Worm (Caenorhabditis elegans) whole organism, young adult: ENCODE measurements around the gene F27D9.13.

Experiments
- B0035.1 ChIP-seq: sonication (generic microtip); optimal IDR thresholded peaks from 2 replicates; lab custom pipeline; 2016; ENCODE audit warnings: missing genetic modification characterization, mild to moderate bottlenecking, missing compliant biosample characterization, missing genotype, missing genetic modification reagents
- F22D6.2 ChIP-seq: sonication (generic microtip); optimal IDR thresholded peaks from 2 replicates; lab custom pipeline; 2016; ENCODE audit warnings: mild to moderate bottlenecking, missing genetic modification characterization, missing compliant biosample characterization
- F23B12.7 ChIP-seq: sonication (generic microtip); optimal IDR thresholded peaks from 2 replicates; lab custom pipeline; 2017; ENCODE audit warnings: missing genetic modification characterization, mild to moderate bottlenecking, missing compliant biosample characterization, antibody characterized with exemption, moderate library complexity; ENCODE audit not compliant: insufficient read depth
- F33H1.4 ChIP-seq: fragments of 200-800 bp; sonication (Bioruptor generic); IDR thresholded peaks from 2 replicates; pipeline ENCODE4 v1.3.6; 2022; ENCODE audit warnings: missing genetic modification reagents, missing genetic modification characterization, missing compliant biosample characterization
- F39B2.1 ChIP-seq: fragments of 200-800 bp; sonication (Bioruptor generic); IDR thresholded peaks from 2 replicates; pipeline ENCODE4 v1.3.6; 2022; ENCODE audit warnings: missing genetic modification reagents, missing genetic modification characterization, missing compliant biosample characterization
- F55B11.4 ChIP-seq: sonication (generic microtip); optimal IDR thresholded peaks from 2 replicates; lab custom pipeline; 2016; ENCODE audit warnings: missing compliant biosample characterization, missing genetic modification characterization, borderline replicate concordance; ENCODE audit not compliant: insufficient read depth
- F57C9.4 ChIP-seq: sonication (generic microtip); optimal IDR thresholded peaks from 2 replicates; lab custom pipeline; 2017; ENCODE audit warnings: mild to moderate bottlenecking, missing genetic modification characterization, missing compliant biosample characterization
- K11D2.4 ChIP-seq: fragments of 200-800 bp; sonication (Bioruptor generic); IDR thresholded peaks from 2 replicates; pipeline ENCODE4 v1.3.6; 2022; ENCODE audit warnings: missing genetic modification reagents, missing genetic modification characterization, missing compliant biosample characterization
- K12H6.12 ChIP-seq: fragments of 200-800 bp; sonication (Bioruptor generic); optimal IDR thresholded peaks from 2 replicates; lab custom pipeline; 2018; ENCODE audit warnings: mild to moderate bottlenecking, missing genetic modification characterization, missing compliant biosample characterization
- T26A5.8 ChIP-seq: sonication (generic microtip); optimal IDR thresholded peaks from 2 replicates; lab custom pipeline; 2016; ENCODE audit warnings: missing genetic modification characterization, missing compliant biosample characterization
- Y79H2A.3 ChIP-seq: fragments of 200-800 bp; sonication (Bioruptor generic); conservative IDR thresholded peaks from 2 replicates; pipeline ENCODE4 v1.3.6; 2022; ENCODE audit warnings: missing genetic modification reagents, missing genetic modification characterization, missing compliant biosample characterization
- atf-7 ChIP-seq: sonication (generic microtip); optimal IDR thresholded peaks from 2 replicates; lab custom pipeline; 2017; ENCODE audit warnings: mild to moderate bottlenecking, missing genetic modification characterization, missing compliant biosample characterization
- attf-3 ChIP-seq: fragments of 200-800 bp; sonication (Bioruptor generic); conservative IDR thresholded peaks from 2 replicates; pipeline ENCODE4 v1.3.6; 2022; ENCODE audit warnings: missing genetic modification reagents, missing genetic modification characterization, missing compliant biosample characterization
- attf-5 ChIP-seq: fragments of 200-800 bp; sonication (Bioruptor generic); optimal IDR thresholded peaks from 2 replicates; lab custom pipeline; 2018; ENCODE audit warnings: mild to moderate bottlenecking, missing genetic modification characterization, missing compliant biosample characterization
- cebp-1 ChIP-seq, 2 experiments: fragments of 200-800 bp in 1 of 2; sonication (Bioruptor generic) in 1 of 2; sonication (generic microtip) in 1 of 2; IDR thresholded peaks in 1 of 2; optimal IDR thresholded peaks in 1 of 2; 2 replicates each; pipeline versions ENCODE4 v1.3.6 to Lab custom; 2017 to 2022; ENCODE audit warnings: missing compliant biosample characterization in 2 of 2, missing genetic modification characterization in 2 of 2, mild to moderate bottlenecking in 1 of 2, missing genetic modification reagents in 1 of 2, moderate library complexity in 1 of 2
- ceh-100 ChIP-seq: fragments of 200-800 bp; sonication (Bioruptor generic); IDR thresholded peaks from 2 replicates; pipeline ENCODE4 v1.3.6; 2022; ENCODE audit warnings: missing genetic modification reagents, missing genetic modification characterization, missing compliant biosample characterization
- die-1 ChIP-seq: sonication (generic microtip); optimal IDR thresholded peaks from 2 replicates; lab custom pipeline; 2016; ENCODE audit warnings: missing genotype, mild to moderate bottlenecking, missing genetic modification characterization, missing compliant biosample characterization
- dox-1 ChIP-seq: fragments of 200-800 bp; sonication (Bioruptor generic); IDR thresholded peaks from 2 replicates; pipeline ENCODE4 v1.3.6; 2022; ENCODE audit warnings: missing genetic modification reagents, missing genetic modification characterization, missing compliant biosample characterization
- efl-1 ChIP-seq: fragments of 150-350 bp; optimal IDR thresholded peaks from 2 replicates; lab custom pipeline; 2014; ENCODE audit warnings: missing biosample characterization, missing genetic modification reagents, missing genetic modification characterization
- egl-18 ChIP-seq: fragments of 200-800 bp; sonication (Bioruptor generic); IDR thresholded peaks from 2 replicates; pipeline ENCODE4 v1.3.6; 2022; ENCODE audit warnings: missing genetic modification reagents, missing genetic modification characterization, missing compliant biosample characterization
- egrh-3 ChIP-seq: fragments of 200-800 bp; sonication (Bioruptor generic); IDR thresholded peaks from 2 replicates; pipeline ENCODE4 v1.3.6; 2022; ENCODE audit warnings: missing genetic modification reagents, missing genetic modification characterization, missing compliant biosample characterization
- ets-4 ChIP-seq: fragments of 200-800 bp; sonication (Bioruptor generic); optimal IDR thresholded peaks from 2 replicates; lab custom pipeline; 2018; ENCODE audit warnings: mild to moderate bottlenecking, missing genetic modification characterization, missing compliant biosample characterization
- hmg-1.2 ChIP-seq: fragments of 200-800 bp; sonication (Bioruptor generic); IDR thresholded peaks from 2 replicates; pipeline ENCODE4 v1.3.6; 2022; ENCODE audit warnings: missing genetic modification reagents, missing genetic modification characterization, missing compliant biosample characterization
- lag-1 ChIP-seq: fragments of 200-800 bp; sonication (Bioruptor generic); IDR thresholded peaks from 2 replicates; pipeline ENCODE4 v1.3.6; 2022; ENCODE audit warnings: missing genetic modification reagents, missing genetic modification characterization, missing compliant biosample characterization
- lin-26 ChIP-seq: fragments of 200-800 bp; sonication (Bioruptor generic); IDR thresholded peaks from 2 replicates; pipeline ENCODE4 v1.3.6; 2022; ENCODE audit warnings: missing genetic modification reagents, missing genetic modification characterization, missing compliant biosample characterization
- lsy-27 ChIP-seq: sonication (generic microtip); optimal IDR thresholded peaks from 2 replicates; lab custom pipeline; 2017; ENCODE audit warnings: missing genetic modification characterization, mild to moderate bottlenecking, missing compliant biosample characterization, antibody characterized with exemption, missing genotype, borderline replicate concordance; ENCODE audit not compliant: insufficient read depth
- madf-3 ChIP-seq: fragments of 200-800 bp; sonication (Bioruptor generic); IDR thresholded peaks from 2 replicates; pipeline ENCODE4 v1.3.6; 2022; ENCODE audit warnings: missing genetic modification reagents, missing genetic modification characterization, missing compliant biosample characterization
- madf-6 ChIP-seq: fragments of 200-800 bp; sonication (Bioruptor generic); IDR thresholded peaks from 2 replicates; pipeline ENCODE4 v1.3.6; 2022; ENCODE audit warnings: missing genetic modification reagents, missing genetic modification characterization, missing compliant biosample characterization
- madf-8 ChIP-seq: fragments of 200-800 bp; sonication (Bioruptor generic); conservative IDR thresholded peaks from 2 replicates; pipeline ENCODE4 v1.3.6; 2022; ENCODE audit warnings: missing genetic modification reagents, missing genetic modification characterization, missing compliant biosample characterization
- nfya-1 ChIP-seq: sonication (generic microtip); optimal IDR thresholded peaks from 2 replicates; lab custom pipeline; 2017; ENCODE audit warnings: antibody characterized with exemption, missing compliant biosample characterization, missing genetic modification characterization, borderline replicate concordance; ENCODE audit not compliant: insufficient read depth
- nhr-90 ChIP-seq: sonication (generic microtip); optimal IDR thresholded peaks from 2 replicates; lab custom pipeline; 2016; ENCODE audit warnings: missing genotype, mild to moderate bottlenecking, missing genetic modification characterization, missing compliant biosample characterization
- rcor-1 ChIP-seq: fragments of 200-800 bp; sonication (Bioruptor generic); IDR thresholded peaks from 2 replicates; pipeline ENCODE4 v1.3.6; 2022; ENCODE audit warnings: missing genetic modification reagents, missing genetic modification characterization, missing compliant biosample characterization
- somi-1 ChIP-seq: fragments of 200-800 bp; sonication (Bioruptor generic); optimal IDR thresholded peaks from 2 replicates; lab custom pipeline; 2018; ENCODE audit warnings: mild to moderate bottlenecking, missing genetic modification characterization, missing compliant biosample characterization
- sptf-2 ChIP-seq: fragments of 200-800 bp; sonication (Bioruptor generic); optimal IDR thresholded peaks from 2 replicates; lab custom pipeline; 2018; ENCODE audit warnings: mild to moderate bottlenecking, missing genetic modification characterization, missing compliant biosample characterization
- tlf-1 ChIP-seq: fragments of 200-800 bp; sonication (Bioruptor generic); optimal IDR thresholded peaks from 2 replicates; lab custom pipeline; 2018; ENCODE audit warnings: mild to moderate bottlenecking, missing genetic modification characterization, missing compliant biosample characterization
- unc-130 ChIP-seq: sonication (generic microtip); optimal IDR thresholded peaks from 2 replicates; lab custom pipeline; 2016; ENCODE audit warnings: missing genetic modification reagents, missing genetic modification characterization, missing compliant biosample characterization
- unc-62 ChIP-seq: fragments of 150-350 bp; optimal IDR thresholded peaks from 2 replicates; lab custom pipeline; 2014; ENCODE audit warnings: missing biosample characterization, missing genetic modification reagents, missing genetic modification characterization
- zfh-2 ChIP-seq: fragments of 200-800 bp; sonication (Bioruptor generic); conservative IDR thresholded peaks from 2 replicates; pipeline ENCODE4 v1.3.6; 2022; ENCODE audit warnings: missing genetic modification reagents, missing genetic modification characterization, missing compliant biosample characterization

Gene F27D9.13

ce11 chrX:7651219-7651958, 15.9 kb downstream of the F27D9.13 start:
- TF ChIP-seq cebp-1 (GFP tag; IDR thresholded peaks at IDR 0.05; lab: Robert Waterston, UW), result no peak
- no peak for TF ChIP-seq cebp-1 (tag; optimal IDR thresholded peaks at IDR 0.05; lab: Kevin White, UChicago)
- TF ChIP-seq F22D6.2, result no peak
- no peak for TF ChIP-seq madf-6 (GFP tag; lab: Robert Waterston, UW)
- no peak for TF ChIP-seq somi-1 (GFP tag; lab: Kevin White, UChicago)
- no peak for TF ChIP-seq efl-1
- no peak for TF ChIP-seq Y79H2A.3 (GFP tag; lab: Robert Waterston, UW)
- peak; percentile 94 for TF ChIP-seq zfh-2 (GFP tag; lab: Robert Waterston, UW)
- TF ChIP-seq sptf-2 (GFP tag; lab: Kevin White, UChicago), result no peak
- no peak for TF ChIP-seq lag-1 (GFP tag; lab: Robert Waterston, UW)
- TF ChIP-seq attf-5 (GFP tag; lab: Kevin White, UChicago), result no peak
- TF ChIP-seq F57C9.4, result no peak
- no peak for TF ChIP-seq T26A5.8
- TF ChIP-seq atf-7 (tag; lab: Kevin White, UChicago), result no peak
- no peak for TF ChIP-seq madf-8 (GFP tag; lab: Robert Waterston, UW)
- TF ChIP-seq nhr-90 (tag; lab: Kevin White, UChicago), result no peak
- TF ChIP-seq attf-3 (GFP tag; lab: Robert Waterston, UW), result no peak
- TF ChIP-seq hmg-1.2 (GFP tag; lab: Robert Waterston, UW), result no peak
- peak; percentile 34; the same call in 1 of the 2 replicates for TF ChIP-seq lin-26 (GFP tag; lab: Robert Waterston, UW)
- no peak for TF ChIP-seq tlf-1
- no peak for TF ChIP-seq F39B2.1 (GFP tag; lab: Robert Waterston, UW)
- TF ChIP-seq egrh-3 (GFP tag; lab: Robert Waterston, UW), result peak; percentile 83
- TF ChIP-seq ets-4 (GFP tag; lab: Kevin White, UChicago), result no peak
- no peak for TF ChIP-seq rcor-1 (GFP tag; lab: Robert Waterston, UW)
- 0 out of 2 replicates have a peak, but pooled peaks have one; percentile 25 for TF ChIP-seq K11D2.4
- TF ChIP-seq die-1, result no peak
- TF ChIP-seq madf-3 (GFP tag; lab: Robert Waterston, UW), result no peak
- no peak for TF ChIP-seq B0035.1 (tag; lab: Kevin White, UChicago)
- peak; percentile 11 for TF ChIP-seq K12H6.12 (tag; lab: Kevin White, UChicago)
- TF ChIP-seq nfya-1, result no peak
- TF ChIP-seq ceh-100, result no peak
- TF ChIP-seq F23B12.7 (tag; lab: Kevin White, UChicago), result no peak
- no peak for TF ChIP-seq F55B11.4 (tag; lab: Kevin White, UChicago)
- peak; percentile 43; the same call in 1 of the 2 replicates for TF ChIP-seq dox-1 (GFP tag; lab: Robert Waterston, UW)
- no peak for TF ChIP-seq unc-130
- TF ChIP-seq unc-62 (GFP tag; lab: Kevin White, UChicago), result no peak
- TF ChIP-seq egl-18 (GFP tag; lab: Robert Waterston, UW), result no peak

ce11 chrX:7645313-7645712, 21.9 kb downstream of the F27D9.13 start, which contains the start of gene F26A10.2:
Gene F26A10.2, minus strand, starts transcription at chrX:7645413.
- TF ChIP-seq ets-4 (GFP tag; lab: Kevin White, UChicago) (no peak), zfh-2 (GFP tag; lab: Robert Waterston, UW) (no peak), F33H1.4 (no peak), lsy-27 (tag; lab: Kevin White, UChicago) (no peak), egrh-3 (GFP tag; lab: Robert Waterston, UW) (no peak), attf-3 (GFP tag; lab: Robert Waterston, UW) (no peak)
